Worm (Caenorhabditis elegans) whole organism, L1 larva: ENCODE measurements around the gene F26C11.1.

ENCODE experiments used
- C04F5.9 ChIP-seq: sonication (generic microtip); optimal IDR thresholded peaks from 2 replicates; lab custom pipeline; 2016; ENCODE audit warnings: missing genetic modification characterization, missing compliant biosample characterization
- F16B12.6 ChIP-seq: fragments of 150-350 bp; optimal IDR thresholded peaks from 2 replicates; lab custom pipeline; 2014; ENCODE audit warnings: missing biosample characterization, missing genetic modification characterization
- Y116A8C.19 ChIP-seq: sonication (generic microtip); optimal IDR thresholded peaks from 2 replicates; lab custom pipeline; 2016; ENCODE audit warnings: missing compliant biosample characterization, missing genetic modification characterization, borderline replicate concordance
- aha-1 ChIP-seq: fragments of 150-350 bp; optimal IDR thresholded peaks from 2 replicates; lab custom pipeline; 2014; ENCODE audit warnings: missing biosample characterization, missing genetic modification characterization
- alr-1 ChIP-seq: fragments of 200-800 bp; sonication (Bioruptor generic); optimal IDR thresholded peaks from 2 replicates; lab custom pipeline; 2018; ENCODE audit warnings: borderline replicate concordance, mild to moderate bottlenecking, missing genetic modification characterization, missing compliant biosample characterization
- blmp-1 ChIP-seq: fragments of 150-350 bp; optimal IDR thresholded peaks from 2 replicates; lab custom pipeline; 2014; ENCODE audit warnings: missing biosample characterization, missing genetic modification characterization
- ceh-63 ChIP-seq: fragments of 200-800 bp; sonication (Bioruptor generic); optimal IDR thresholded peaks from 2 replicates; lab custom pipeline; 2018; ENCODE audit warnings: mild to moderate bottlenecking, missing genetic modification characterization, missing compliant biosample characterization
- ceh-8 ChIP-seq: fragments of 200-800 bp; sonication (Bioruptor generic); optimal IDR thresholded peaks from 2 replicates; lab custom pipeline; 2018; ENCODE audit warnings: mild to moderate bottlenecking, missing genetic modification characterization, moderate library complexity, missing compliant biosample characterization
- ceh-88 ChIP-seq: fragments of 200-800 bp; sonication (Bioruptor generic); IDR thresholded peaks from 2 replicates; pipeline ENCODE4 v1.3.6; 2022; ENCODE audit warnings: missing genetic modification characterization, missing compliant biosample characterization
- ceh-90 ChIP-seq: sonication (generic microtip); optimal IDR thresholded peaks from 2 replicates; lab custom pipeline; 2016; ENCODE audit warnings: missing genetic modification characterization, missing compliant biosample characterization
- dpl-1 ChIP-seq, 3 experiments: fragments of 150-350 bp in 2 of 3; sonication (generic microtip) in 1 of 3; optimal IDR thresholded peaks; 2 replicates each; lab custom pipeline; 2014 to 2017; ENCODE audit warnings: missing biosample characterization in 3 of 3, missing genetic modification characterization in 3 of 3, missing genetic modification reagents in 3 of 3
- efl-1 ChIP-seq, 4 experiments: fragments of 150-350 bp; optimal IDR thresholded peaks in 3 of 4; peaks in 1 of 4; 1 replicate in 1 of 4; 2 replicates in 3 of 4; lab custom pipeline; 2014; ENCODE audit warnings: missing biosample characterization in 2 of 4, missing genetic modification characterization in 2 of 4, missing genetic modification reagents in 2 of 4
- efl-3 ChIP-seq: fragments of 200-800 bp; sonication (Bioruptor generic); optimal IDR thresholded peaks from 2 replicates; lab custom pipeline; 2018; ENCODE audit warnings: mild to moderate bottlenecking, missing genetic modification characterization, missing compliant biosample characterization
- egl-13 ChIP-seq: sonication (generic microtip); optimal IDR thresholded peaks from 2 replicates; lab custom pipeline; 2016; ENCODE audit warnings: missing genotype, missing genetic modification reagents, missing genetic modification characterization, missing compliant biosample characterization
- egl-27 ChIP-seq, 2 experiments: fragments of 150-350 bp in 1 of 2; sonication (generic microtip); optimal IDR thresholded peaks; 3 replicates each; lab custom pipeline; 2017 to 2018; ENCODE audit warnings: missing biosample characterization in 2 of 2, missing genetic modification characterization in 2 of 2, missing genetic modification reagents in 2 of 2
- elt-2 ChIP-seq: sonication (generic microtip); optimal IDR thresholded peaks from 2 replicates; lab custom pipeline; 2016; ENCODE audit warnings: missing genetic modification characterization, mild to moderate bottlenecking, inconsistent platforms, missing compliant biosample characterization, missing genetic modification reagents
- fkh-10 ChIP-seq: sonication (generic microtip); optimal IDR thresholded peaks from 2 replicates; lab custom pipeline; 2017; ENCODE audit warnings: missing biosample characterization, missing genetic modification reagents, missing genetic modification characterization
- fos-1 ChIP-seq: fragments of 150-350 bp; optimal IDR thresholded peaks from 2 replicates; lab custom pipeline; 2014; ENCODE audit warnings: missing biosample characterization, missing genetic modification characterization
- hlh-17 ChIP-seq: fragments of 200-800 bp; sonication (Bioruptor generic); optimal IDR thresholded peaks from 2 replicates; lab custom pipeline; 2018; ENCODE audit warnings: missing genetic modification characterization, mild to moderate bottlenecking, missing compliant biosample characterization, moderate library complexity, borderline replicate concordance
- hlh-4 ChIP-seq: sonication (generic microtip); optimal IDR thresholded peaks from 2 replicates; lab custom pipeline; 2016; ENCODE audit warnings: mild to moderate bottlenecking, missing genetic modification characterization, missing compliant biosample characterization
- isw-1 ChIP-seq: fragments of 200-800 bp; sonication (Bioruptor generic); IDR thresholded peaks from 2 replicates; pipeline ENCODE4 v1.3.6; 2022; ENCODE audit warnings: missing genetic modification characterization, missing compliant biosample characterization
- lin-13 ChIP-seq: fragments of 150-350 bp; optimal IDR thresholded peaks from 2 replicates; lab custom pipeline; 2014; ENCODE audit warnings: missing biosample characterization, missing genetic modification reagents, missing genetic modification characterization
- lin-14 ChIP-seq: fragments of 200-800 bp; sonication (Bioruptor generic); optimal IDR thresholded peaks from 2 replicates; lab custom pipeline; 2018; ENCODE audit warnings: mild to moderate bottlenecking, missing genetic modification characterization, moderate library complexity, missing compliant biosample characterization
- lin-35 ChIP-seq, 2 experiments: fragments of 150-350 bp; optimal IDR thresholded peaks; 2 replicates each; lab custom pipeline; 2014; ENCODE audit warnings: missing biosample characterization in 2 of 2, missing genetic modification characterization in 2 of 2, missing genetic modification reagents in 2 of 2
- lin-39 ChIP-seq: fragments of 150-350 bp; optimal IDR thresholded peaks from 2 replicates; lab custom pipeline; 2014; ENCODE audit warnings: missing biosample characterization, missing genetic modification reagents, missing genetic modification characterization
- lsy-2 ChIP-seq, 2 experiments: fragments of 150-350 bp; optimal IDR thresholded peaks; 2 replicates each; lab custom pipeline; 2014; ENCODE audit warnings: missing biosample characterization in 2 of 2, missing genetic modification characterization in 2 of 2
- mab-9 ChIP-seq: fragments of 200-800 bp; sonication (Bioruptor generic); IDR thresholded peaks from 2 replicates; pipeline ENCODE4 v1.3.6; 2022; ENCODE audit warnings: missing genetic modification reagents, missing genetic modification characterization, missing compliant biosample characterization
- mef-2 ChIP-seq: fragments of 150-350 bp; optimal IDR thresholded peaks from 2 replicates; lab custom pipeline; 2014; ENCODE audit warnings: missing biosample characterization, missing genetic modification characterization
- mep-1 ChIP-seq: fragments of 150-350 bp; optimal IDR thresholded peaks from 2 replicates; lab custom pipeline; 2014; ENCODE audit warnings: missing biosample characterization, missing genetic modification characterization
- nhr-11 ChIP-seq: fragments of 150-350 bp; optimal IDR thresholded peaks from 2 replicates; lab custom pipeline; 2014; ENCODE audit warnings: missing biosample characterization, missing genetic modification characterization
- nhr-47 ChIP-seq: sonication (generic microtip); optimal IDR thresholded peaks from 2 replicates; lab custom pipeline; 2016; ENCODE audit warnings: mild to moderate bottlenecking, missing genetic modification characterization, moderate library complexity, missing compliant biosample characterization
- nhr-76 ChIP-seq: sonication (generic microtip); optimal IDR thresholded peaks from 2 replicates; lab custom pipeline; 2017; ENCODE audit warnings: missing biosample characterization, missing genetic modification characterization
- nhr-84 ChIP-seq: sonication (generic microtip); optimal IDR thresholded peaks from 2 replicates; lab custom pipeline; 2017; ENCODE audit warnings: missing biosample characterization, missing genetic modification characterization
- pag-3 ChIP-seq: sonication (generic microtip); optimal IDR thresholded peaks from 2 replicates; lab custom pipeline; 2017; ENCODE audit warnings: missing genetic modification characterization, mild to moderate bottlenecking, missing compliant biosample characterization, antibody characterized with exemption, borderline replicate concordance; ENCODE audit not compliant: insufficient read depth
- tlp-1 ChIP-seq: fragments of 150-350 bp; optimal IDR thresholded peaks from 2 replicates; lab custom pipeline; 2014; ENCODE audit warnings: missing biosample characterization, missing genetic modification characterization
- unc-130 ChIP-seq: fragments of 150-350 bp; optimal IDR thresholded peaks from 2 replicates; lab custom pipeline; 2017; ENCODE audit warnings: missing biosample characterization, missing genetic modification characterization, inconsistent platforms
- unc-86 ChIP-seq: sonication (generic microtip); optimal IDR thresholded peaks from 2 replicates; lab custom pipeline; 2016; ENCODE audit warnings: missing genetic modification characterization, missing compliant biosample characterization
- unc-98 ChIP-seq: fragments of 200-800 bp; sonication (Bioruptor generic); IDR thresholded peaks from 2 replicates; pipeline ENCODE4 v1.3.6; 2022; ENCODE audit warnings: missing genetic modification characterization, missing compliant biosample characterization
- vab-15 ChIP-seq: sonication (generic microtip); optimal IDR thresholded peaks from 2 replicates; lab custom pipeline; 2017; ENCODE audit warnings: missing genotype, mild to moderate bottlenecking, missing genetic modification characterization, missing compliant biosample characterization
- xbp-1 ChIP-seq: sonication (generic microtip); optimal IDR thresholded peaks from 2 replicates; lab custom pipeline; 2016; ENCODE audit warnings: missing genetic modification characterization, missing compliant biosample characterization
- ztf-11 ChIP-seq, 2 experiments: sonication (generic microtip); optimal IDR thresholded peaks; 2 replicates each; lab custom pipeline; 2016 to 2017; ENCODE audit warnings: missing genetic modification characterization in 2 of 2, missing biosample characterization in 1 of 2, missing compliant biosample characterization in 1 of 2
- ztf-4 ChIP-seq: fragments of 150-350 bp; optimal IDR thresholded peaks from 2 replicates; lab custom pipeline; 2014; ENCODE audit warnings: missing biosample characterization, missing genetic modification characterization

Gene F26C11.1

DNA sequence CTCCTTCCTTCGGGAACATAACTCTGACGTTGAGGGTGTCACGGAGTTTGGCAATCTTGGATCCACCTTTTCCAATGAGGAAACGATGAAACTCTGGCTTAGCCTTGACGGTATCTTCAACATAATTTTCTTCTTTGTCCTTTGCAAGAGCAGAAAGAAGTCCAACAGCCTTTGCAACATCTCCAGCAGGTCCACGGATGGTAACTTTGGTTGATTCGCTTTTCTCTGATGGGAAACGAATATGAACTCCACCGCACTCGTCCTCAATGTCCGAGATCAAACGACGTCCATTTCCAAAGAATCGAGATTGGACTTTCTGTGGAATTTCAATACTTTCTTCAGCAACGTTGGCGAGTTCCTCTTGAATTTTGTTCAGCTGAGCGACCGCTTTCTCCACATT, 6.0 kb upstream of the F26C11.1 start:
- TF ChIP-seq alr-1 (no peak), nhr-76 (tag; lab: Kevin White, UChicago) (no peak), ceh-63 (GFP tag; lab: Kevin White, UChicago) (no peak), elt-2 (tag; lab: Kevin White, UChicago) (no peak), Y116A8C.19 (tag; lab: Kevin White, UChicago) (no peak), fos-1 (tag; lab: Kevin White, UChicago) (no peak), lin-39 (tag; lab: Kevin White, UChicago) (no peak), ztf-4 (tag; lab: Kevin White, UChicago) (no peak), ceh-8 (no peak), ceh-90 (tag; lab: Kevin White, UChicago) (no peak), pag-3 (tag; lab: Kevin White, UChicago) (no peak), nhr-84 (tag; lab: Kevin White, UChicago) (no peak), mef-2 (no peak)

DNA sequence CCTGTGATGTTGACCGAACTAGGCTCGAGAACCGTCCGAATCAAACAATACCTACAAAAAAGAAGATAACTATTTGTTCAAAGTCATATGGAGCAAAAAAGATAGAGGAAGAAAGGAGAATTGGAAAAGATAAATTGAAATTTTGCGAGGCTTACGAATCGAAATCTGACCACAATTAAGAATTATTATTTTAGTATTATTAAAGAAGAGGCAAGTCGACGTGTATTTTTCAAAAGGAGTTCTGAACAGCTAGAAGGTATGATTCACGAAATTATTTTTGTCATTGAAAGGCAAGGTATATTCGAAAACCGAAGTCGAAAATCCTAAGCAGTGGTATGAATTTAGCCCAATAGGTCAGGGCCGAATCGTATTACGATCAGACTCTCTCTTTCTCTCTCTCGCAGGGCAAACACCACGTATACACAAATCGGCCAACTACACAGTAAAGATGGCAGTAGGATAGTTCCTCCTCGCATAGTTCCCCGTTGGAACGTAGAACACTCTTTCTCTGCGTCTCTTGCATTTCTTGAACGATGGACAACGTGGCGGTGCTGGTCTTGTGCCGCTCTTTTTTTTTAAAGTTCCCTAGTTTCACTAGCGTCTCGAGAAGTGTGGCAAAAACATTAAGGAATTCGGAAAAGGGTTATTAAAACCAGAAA, 3.4 kb upstream of the F26C11.1 start, which contains the start of gene vgln-1:
Gene vgln-1 (minus strand): TSS at position 51 of the 659 bp plus-strand sequence.
- TF ChIP-seq lin-13 (GFP tag; lab: Kevin White, UChicago) (no peak), ceh-88 (GFP tag; lab: Robert Waterston, UW) (no peak), alr-1 (no peak), lin-39 (tag; lab: Kevin White, UChicago) (no peak), hlh-4 (tag; lab: Kevin White, UChicago) (no peak), pag-3 (tag; lab: Kevin White, UChicago) (no peak), dpl-1 (GFP tag; optimal IDR thresholded peaks at IDR 0.05; lab: Kevin White, UChicago) (no peak), nhr-11 (tag; lab: Kevin White, UChicago) (no peak), ztf-11 (tag; optimal IDR thresholded peaks at IDR 0.05; lab: Kevin White, UChicago) (no peak), unc-130 (no peak), blmp-1 (tag; lab: Kevin White, UChicago) (peak; percentile 74), egl-13 (tag; lab: Kevin White, UChicago) (no peak), nhr-47 (tag; lab: Kevin White, UChicago) (no peak), ceh-90 (tag; lab: Kevin White, UChicago) (no peak), unc-86 (no peak), vab-15 (tag; lab: Kevin White, UChicago) (no peak), lsy-2 (tag; optimal IDR thresholded peaks at IDR 0.05; lab: Kevin White, UChicago) (peak in 1 of 2 experiments; percentile 39), fkh-10 (no peak), efl-1 (optimal IDR thresholded peaks at IDR 0.05; lab: Kevin White, UChicago) (peak; percentile 5 to 23), efl-1 (GFP tag; optimal IDR thresholded peaks at IDR 0.05 in 1 of 2; lab: Kevin White, UChicago) (peak in 1 of 2 experiments; percentile 77), elt-2 (tag; lab: Kevin White, UChicago) (no peak), hlh-17 (GFP tag; lab: Kevin White, UChicago) (no peak), tlp-1 (tag; lab: Kevin White, UChicago) (no peak), C04F5.9 (tag; lab: Kevin White, UChicago) (no peak), F16B12.6 (tag; lab: Kevin White, UChicago) (no peak), mep-1 (tag; lab: Kevin White, UChicago) (no peak), aha-1 (tag; lab: Kevin White, UChicago) (no peak), xbp-1 (no peak), lin-35 (GFP tag; optimal IDR thresholded peaks at IDR 0.05; lab: Kevin White, UChicago) (no peak), nhr-76 (tag; lab: Kevin White, UChicago) (no peak), egl-27 (tag; optimal IDR thresholded peaks at IDR 0.05; lab: Kevin White, UChicago) (no peak), lin-14 (peak; percentile 59), mab-9 (GFP tag; lab: Robert Waterston, UW) (no peak), isw-1 (no peak), unc-98 (GFP tag; lab: Robert Waterston, UW) (no peak), efl-3 (GFP tag; lab: Kevin White, UChicago) (no peak)
